Fruit fly (Drosophila melanogaster) whole organism, embryonic: ENCODE measurements around the gene CG34303.
A peak's percentile ranks its signal among the peaks of the same experiment; 100 is the strongest.

ENCODE experiments used
- Adf1 ChIP-seq: fragments of 200-800 bp; sonication (Bioruptor generic); IDR thresholded peaks from 2 replicates; pipeline ENCODE4 v1.3.6; 2022; ENCODE audit warnings: missing biosample characterization, missing genetic modification characterization
- Atf6 ChIP-seq: fragments of 200-800 bp; sonication (Bioruptor generic); IDR thresholded peaks from 2 replicates; pipeline ENCODE4 v1.3.6; 2022; ENCODE audit warnings: missing biosample characterization, missing genetic modification characterization
- Awh ChIP-seq: fragments of 200-800 bp; sonication (Bioruptor generic); IDR thresholded peaks from 2 replicates; pipeline ENCODE4, ENCODE4 v1.3.6; 2022; ENCODE audit warnings: missing biosample characterization, missing genetic modification characterization
- B-H1 ChIP-seq: fragments of 200-800 bp; sonication (Bioruptor generic); IDR thresholded peaks from 3 replicates; pipeline ENCODE4 v1.3.6; 2022; ENCODE audit warnings: missing biosample characterization, missing genetic modification characterization
- CG10543 ChIP-seq: fragments of 200-800 bp; sonication (Bioruptor generic); optimal IDR thresholded peaks from 3 replicates; lab custom pipeline; 2017; ENCODE audit warnings: missing biosample characterization, mild to moderate bottlenecking, missing genetic modification characterization, moderate library complexity
- CG11093 ChIP-seq: fragments of 200-800 bp; sonication (Bioruptor generic); IDR thresholded peaks from 3 replicates; pipeline ENCODE4 v1.3.6; 2022; ENCODE audit warnings: missing biosample characterization, missing genetic modification characterization
- CG12071 ChIP-seq: fragments of 200-800 bp; sonication (Bioruptor generic); optimal IDR thresholded peaks from 3 replicates; lab custom pipeline; 2018; ENCODE audit warnings: missing biosample characterization, mild to moderate bottlenecking, missing genetic modification characterization
- CG12104 ChIP-seq: fragments of 200-800 bp; sonication (Bioruptor generic); optimal IDR thresholded peaks from 3 replicates; lab custom pipeline; 2016; ENCODE audit warnings: missing biosample characterization, missing genetic modification characterization
- CG1233 ChIP-seq: fragments of 200-800 bp; sonication (Bioruptor generic); optimal IDR thresholded peaks from 4 replicates; lab custom pipeline; 2018; ENCODE audit warnings: missing biosample characterization, mild to moderate bottlenecking, missing genetic modification characterization
- CG12769 ChIP-seq: fragments of 200-800 bp; sonication (Bioruptor generic); optimal IDR thresholded peaks from 2 replicates; lab custom pipeline; 2019; ENCODE audit warnings: missing biosample characterization, mild to moderate bottlenecking, missing genetic modification characterization, moderate library complexity
- CG13424 ChIP-seq: fragments of 200-800 bp; sonication (Bioruptor generic); optimal IDR thresholded peaks from 2 replicates; lab custom pipeline; 2019; ENCODE audit warnings: missing biosample characterization, mild to moderate bottlenecking, missing genetic modification characterization, moderate library complexity
- CG13775 ChIP-seq: fragments of 200-800 bp; sonication (Bioruptor generic); optimal IDR thresholded peaks from 3 replicates; lab custom pipeline; 2017; ENCODE audit warnings: missing biosample characterization, mild to moderate bottlenecking, missing genetic modification characterization
- CG15514 ChIP-seq: fragments of 200-800 bp; sonication (Bioruptor generic); optimal IDR thresholded peaks from 3 replicates; lab custom pipeline; 2017; ENCODE audit warnings: missing biosample characterization, missing genetic modification characterization, mild to moderate bottlenecking, moderate library complexity, missing genetic modification reagents
- CG17802 ChIP-seq: fragments of 200-800 bp; sonication (Bioruptor generic); optimal IDR thresholded peaks from 2 replicates; lab custom pipeline; 2018; ENCODE audit warnings: missing biosample characterization, mild to moderate bottlenecking, missing genetic modification characterization, moderate library complexity
- CG1792 ChIP-seq: fragments of 200-800 bp; sonication (Bioruptor generic); optimal IDR thresholded peaks from 2 replicates; lab custom pipeline; 2016; ENCODE audit warnings: missing biosample characterization, missing genetic modification characterization
- CG18599 ChIP-seq: fragments of 200-800 bp; sonication (Bioruptor generic); optimal IDR thresholded peaks from 3 replicates; lab custom pipeline; 2017; ENCODE audit warnings: missing biosample characterization, missing genetic modification characterization, mild to moderate bottlenecking, moderate library complexity, missing genetic modification reagents
- CG2120 ChIP-seq: fragments of 200-800 bp; sonication (Bioruptor generic); optimal IDR thresholded peaks from 3 replicates; lab custom pipeline; 2016; ENCODE audit warnings: missing biosample characterization, missing genetic modification characterization
- CG2678 ChIP-seq: fragments of 200-800 bp; sonication (Bioruptor generic); optimal IDR thresholded peaks from 3 replicates; lab custom pipeline; 2019; ENCODE audit warnings: missing biosample characterization, mild to moderate bottlenecking, missing genetic modification characterization, moderate library complexity
- CG31365 ChIP-seq: fragments of 200-800 bp; sonication (Bioruptor generic); optimal IDR thresholded peaks from 2 replicates; lab custom pipeline; 2018; ENCODE audit warnings: missing biosample characterization, mild to moderate bottlenecking, missing genetic modification characterization
- CG3281 ChIP-seq: fragments of 200-800 bp; sonication (Bioruptor generic); optimal IDR thresholded peaks from 3 replicates; lab custom pipeline; 2017; ENCODE audit warnings: missing biosample characterization, mild to moderate bottlenecking, missing genetic modification characterization
- CG34376 ChIP-seq: fragments of 200-800 bp; sonication (Bioruptor generic); optimal IDR thresholded peaks from 2 replicates; lab custom pipeline; 2018; ENCODE audit warnings: missing biosample characterization, mild to moderate bottlenecking, missing genetic modification characterization
- CG4328 ChIP-seq: fragments of 200-800 bp; sonication (Bioruptor generic); optimal IDR thresholded peaks from 3 replicates; lab custom pipeline; 2017; ENCODE audit warnings: missing biosample characterization, missing genetic modification reagents, missing genetic modification characterization
- CG43689 ChIP-seq: fragments of 200-800 bp; sonication (Bioruptor generic); IDR thresholded peaks from 2 replicates; pipeline ENCODE4 v1.3.6; 2022; ENCODE audit warnings: missing biosample characterization, missing genetic modification characterization
- CG5180 ChIP-seq: fragments of 200-800 bp; sonication (Bioruptor generic); optimal IDR thresholded peaks from 3 replicates; lab custom pipeline; 2017; ENCODE audit warnings: missing biosample characterization, missing genetic modification characterization, mild to moderate bottlenecking, moderate library complexity, missing genetic modification reagents
- CG6854 ChIP-seq: fragments of 200-800 bp; sonication (Bioruptor generic); optimal IDR thresholded peaks from 3 replicates; lab custom pipeline; 2017; ENCODE audit warnings: missing biosample characterization, mild to moderate bottlenecking, missing genetic modification characterization
- CG9215 ChIP-seq: fragments of 200-800 bp; sonication (Bioruptor generic); IDR thresholded peaks from 2 replicates; pipeline ENCODE4 v1.3.6; 2022; ENCODE audit warnings: missing biosample characterization, missing genetic modification characterization
- CG9932 ChIP-seq: fragments of 200-800 bp; sonication (Bioruptor generic); IDR thresholded peaks from 2 replicates; pipeline ENCODE4 v1.3.6; 2022; ENCODE audit warnings: missing biosample characterization, missing genetic modification characterization
- Dref ChIP-seq: fragments of 200-800 bp; sonication (Bioruptor generic); IDR thresholded peaks from 2 replicates; pipeline ENCODE4 v1.3.6; 2022; ENCODE audit warnings: missing biosample characterization, missing genetic modification characterization
- E2f2 ChIP-seq: fragments of 200-800 bp; sonication (Bioruptor generic); IDR thresholded peaks from 2 replicates; pipeline ENCODE4 v1.3.6; 2022; ENCODE audit warnings: missing biosample characterization, missing genetic modification characterization
- Fer1 ChIP-seq: fragments of 200-800 bp; sonication (Bioruptor generic); optimal IDR thresholded peaks from 2 replicates; lab custom pipeline; 2017; ENCODE audit warnings: missing biosample characterization, mild to moderate bottlenecking, missing genetic modification characterization
- H15 ChIP-seq: fragments of 200-800 bp; sonication (Bioruptor generic); IDR thresholded peaks from 3 replicates; pipeline ENCODE4 v1.3.6; 2022; ENCODE audit warnings: missing biosample characterization, missing genetic modification characterization
- Hr51 ChIP-seq, 2 experiments: fragments of 200-800 bp; sonication (Bioruptor generic); optimal IDR thresholded peaks; 2 replicates in 1 of 2; 3 replicates in 1 of 2; lab custom pipeline; 2016 to 2018; ENCODE audit warnings: missing biosample characterization in 2 of 2, missing genetic modification characterization in 2 of 2, mild to moderate bottlenecking in 1 of 2, moderate library complexity in 1 of 2
- Lim3 ChIP-seq: fragments of 200-800 bp; sonication (Bioruptor generic); IDR thresholded peaks from 2 replicates; pipeline ENCODE4 v1.3.6; 2022; ENCODE audit warnings: missing biosample characterization, missing genetic modification characterization
- MTF-1 ChIP-seq: fragments of 200-800 bp; sonication (Bioruptor generic); optimal IDR thresholded peaks from 2 replicates; lab custom pipeline; 2018; ENCODE audit warnings: missing biosample characterization, mild to moderate bottlenecking, missing genetic modification characterization, borderline replicate concordance
- Med ChIP-seq: fragments of 200-800 bp; sonication (Bioruptor generic); peaks from one replicate; lab custom pipeline; 2016; ENCODE audit warnings: missing biosample characterization, missing genetic modification characterization, mild to moderate bottlenecking, inconsistent platforms, moderate library complexity
- Rfx ChIP-seq: fragments of 200-800 bp; sonication (Bioruptor generic); IDR thresholded peaks from 2 replicates; pipeline ENCODE4 v1.3.6; 2022; ENCODE audit warnings: missing biosample characterization, missing genetic modification characterization
- Sox100B ChIP-seq: fragments of 200-800 bp; sonication (Bioruptor generic); optimal IDR thresholded peaks from 3 replicates; lab custom pipeline; 2018; ENCODE audit warnings: missing biosample characterization, mild to moderate bottlenecking, missing genetic modification characterization
- Trl ChIP-seq, 3 experiments: fragments of >200 bp in 2 of 3; fragments of 200-800 bp in 1 of 3; sonication (Bioruptor generic) in 1 of 3; optimal IDR thresholded peaks; 2 replicates in 1 of 3; 3 replicates in 2 of 3; lab custom pipeline; 2016 to 2017; ENCODE audit warnings: missing biosample characterization in 1 of 3, missing genetic modification characterization in 1 of 3
- cato ChIP-seq: fragments of 200-800 bp; sonication (Bioruptor generic); optimal IDR thresholded peaks from 2 replicates; lab custom pipeline; 2016; ENCODE audit warnings: missing biosample characterization, missing genetic modification characterization, borderline replicate concordance
- chinmo ChIP-seq: fragments of 200-800 bp; sonication (Bioruptor generic); IDR thresholded peaks from 4 replicates; pipeline ENCODE4 v1.3.6; 2022; ENCODE audit warnings: missing biosample characterization, missing genetic modification characterization; ENCODE audit not compliant: partially characterized antibody
- dmrt99B ChIP-seq: fragments of 200-800 bp; sonication (Bioruptor generic); optimal IDR thresholded peaks from 2 replicates; lab custom pipeline; 2018; ENCODE audit warnings: missing biosample characterization, mild to moderate bottlenecking, missing genetic modification characterization, moderate library complexity
- ftz-f1 ChIP-seq: fragments of 200-800 bp; sonication (Bioruptor generic); optimal IDR thresholded peaks from 2 replicates; lab custom pipeline; 2016; ENCODE audit warnings: missing biosample characterization, missing genetic modification characterization
- ind ChIP-seq: fragments of 200-800 bp; sonication (Bioruptor generic); optimal IDR thresholded peaks from 3 replicates; lab custom pipeline; 2016; ENCODE audit warnings: missing biosample characterization, missing genetic modification characterization
- kni ChIP-seq: fragments of 200-800 bp; sonication (Bioruptor generic); optimal IDR thresholded peaks from 3 replicates; lab custom pipeline; 2017; ENCODE audit warnings: mild to moderate bottlenecking, missing biosample characterization, missing genetic modification reagents, missing genetic modification characterization
- pb ChIP-seq: fragments of 200-800 bp; sonication (Bioruptor generic); optimal IDR thresholded peaks from 3 replicates; lab custom pipeline; 2016; ENCODE audit warnings: missing biosample characterization, missing genetic modification characterization
- ranshi ChIP-seq: fragments of 200-800 bp; sonication (Bioruptor generic); IDR thresholded peaks from 2 replicates; pipeline ENCODE4 v1.3.6; 2022; ENCODE audit warnings: missing biosample characterization, missing genetic modification characterization
- schlank ChIP-seq: fragments of 200-800 bp; sonication (Bioruptor generic); optimal IDR thresholded peaks from 2 replicates; lab custom pipeline; 2018; ENCODE audit warnings: missing biosample characterization, mild to moderate bottlenecking, missing genetic modification characterization
- unpg ChIP-seq: fragments of 200-800 bp; sonication (Bioruptor generic); optimal IDR thresholded peaks from 3 replicates; lab custom pipeline; 2018; ENCODE audit warnings: missing biosample characterization, mild to moderate bottlenecking, missing genetic modification characterization, moderate library complexity
- vvl ChIP-seq: fragments of 200-800 bp; sonication (Bioruptor generic); IDR thresholded peaks from 2 replicates; pipeline ENCODE4 v1.3.6; 2022; ENCODE audit warnings: missing biosample characterization, missing genetic modification characterization
- wek ChIP-seq: fragments of 200-800 bp; sonication (Bioruptor generic); optimal IDR thresholded peaks from 3 replicates; lab custom pipeline; 2018; ENCODE audit warnings: missing biosample characterization, mild to moderate bottlenecking, missing genetic modification characterization, moderate library complexity

The CG34303 gene

DNA sequence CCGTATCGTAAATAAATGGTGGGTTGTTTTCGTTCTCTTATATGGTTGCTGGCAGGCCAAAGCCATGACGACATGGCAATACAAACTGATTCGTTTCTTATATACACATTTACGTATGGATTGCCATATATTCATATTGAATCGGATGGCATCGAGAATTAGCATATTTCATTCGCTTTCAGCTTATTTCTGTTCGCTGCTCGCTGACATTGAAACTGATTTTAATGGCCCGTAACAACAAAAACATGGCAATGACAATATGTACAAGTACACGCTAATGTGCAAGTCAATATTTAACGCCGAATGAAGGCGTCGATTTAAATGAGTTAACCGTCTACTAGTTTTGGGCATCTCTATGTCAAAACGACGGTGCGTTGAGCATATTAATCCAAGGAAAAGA lies 34.3 kb upstream of the CG34303 start (continued):
- TF ChIP-seq unpg (GFP tag; lab: Kevin White, UChicago) (peak; percentile 10), schlank (peak; percentile 36), chinmo (GFP tag; lab: Robert Waterston, UW) (peak; percentile 52; the same call in 1 of the 4 replicates), Med (GFP tag; lab: Kevin White, UChicago) (peak; percentile 84), CG2120 (GFP tag; lab: Kevin White, UChicago) (peak; percentile 0), Atf6 (GFP tag; lab: Robert Waterston, UW) (0 out of 2 replicates have a peak, but pooled peaks have one; percentile 22), Trl (optimal IDR thresholded peaks at IDR 0.05; lab: Kevin White, UChicago) (no peak), Trl (GFP tag; optimal IDR thresholded peaks at IDR 0.05; lab: Kevin White, UChicago) (no peak), CG10543 (GFP tag; lab: Kevin White, UChicago) (peak; percentile 61), CG6854 (GFP tag; lab: Kevin White, UChicago) (peak; percentile 2), CG13775 (GFP tag; lab: Kevin White, UChicago) (no peak), Dref (no peak), Sox100B (GFP tag; lab: Kevin White, UChicago) (peak; percentile 47), CG31365 (tag; lab: Kevin White, UChicago) (peak; percentile 29), CG12769 (tag; lab: Kevin White, UChicago) (peak; percentile 48), CG9932 (peak; percentile 38), ind (GFP tag; lab: Kevin White, UChicago) (no peak), Hr51 (GFP tag; optimal IDR thresholded peaks at IDR 0.05; lab: Kevin White, UChicago) (peak in 1 of 2 experiments; percentile 14), CG34376 (GFP tag; lab: Kevin White, UChicago) (peak; percentile 17), ranshi (0 out of 2 replicates have a peak, but pooled peaks have one; percentile 11), Lim3 (GFP tag; lab: Robert Waterston, UW) (no peak), Adf1 (GFP tag; lab: Robert Waterston, UW) (no peak), cato (GFP tag; lab: Kevin White, UChicago) (no peak), Awh (peak; percentile 54), CG3281 (GFP tag; lab: Kevin White, UChicago) (peak; percentile 11), CG11093 (no peak), CG2678 (tag; lab: Kevin White, UChicago) (peak; percentile 59), CG15514 (GFP tag; lab: Kevin White, UChicago) (peak; percentile 11), Rfx (0 out of 2 replicates have a peak, but pooled peaks have one; percentile 10), CG18599 (GFP tag; lab: Kevin White, UChicago) (peak; percentile 16), CG5180 (GFP tag; lab: Kevin White, UChicago) (peak; percentile 20), CG4328 (GFP tag; lab: Kevin White, UChicago) (peak; percentile 22), CG1792 (GFP tag; lab: Kevin White, UChicago) (no peak), B-H1 (GFP tag; lab: Robert Waterston, UW) (no peak), CG12071 (peak; percentile 58), kni (GFP tag; lab: Kevin White, UChicago) (peak; percentile 6), CG1233 (GFP tag; lab: Kevin White, UChicago) (peak; percentile 14), pb (GFP tag; lab: Kevin White, UChicago) (no peak), wek (GFP tag; lab: Kevin White, UChicago) (peak; percentile 55), dmrt99B (tag; lab: Kevin White, UChicago) (peak; percentile 42), E2f2 (GFP tag; lab: Robert Waterston, UW) (no peak), MTF-1 (GFP tag; lab: Kevin White, UChicago) (peak; percentile 9), vvl (GFP tag; lab: Robert Waterston, UW) (peak; percentile 50), CG12104 (GFP tag; lab: Kevin White, UChicago) (no peak), ftz-f1 (GFP tag; lab: Kevin White, UChicago) (peak; percentile 5), H15 (GFP tag; lab: Robert Waterston, UW) (no peak), Fer1 (GFP tag; lab: Kevin White, UChicago) (peak; percentile 42), CG13424 (peak; percentile 39), CG9215 (GFP tag; lab: Robert Waterston, UW) (no peak), CG43689 (no peak), CG17802 (tag; lab: Kevin White, UChicago) (no peak)
